Worm (Caenorhabditis elegans): Measurements from ENCODE around the gene ncx-7.

DNA sequence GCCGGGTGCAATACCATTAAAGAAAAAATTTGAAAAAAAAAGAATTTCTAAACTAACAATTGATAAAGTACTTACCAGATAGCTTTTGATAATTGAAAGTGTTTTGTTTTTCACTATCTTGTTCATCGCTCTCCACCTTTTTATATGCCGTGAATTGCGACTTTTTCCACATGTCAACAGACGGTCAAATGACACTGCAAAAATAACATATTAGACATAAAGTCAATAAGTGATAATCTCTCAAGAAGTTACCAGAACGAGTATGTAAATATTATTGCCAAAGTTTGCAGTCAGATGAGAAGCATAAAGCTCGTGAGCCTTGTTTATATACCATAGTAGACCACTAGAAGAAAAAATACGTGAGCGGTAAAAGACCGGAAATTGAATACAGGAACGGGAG is 15.8 kb upstream of the ncx-7 start, which contains the start of gene dao-6:
- no peak for TF ChIP-seq F49E8.2 (tag; optimal IDR thresholded peaks at IDR 0.05; ENCODE audit: insufficient read depth)
- TF ChIP-seq sea-2 (GFP tag; IDR thresholded peaks at IDR 0.05), result no peak
- no peak for TF ChIP-seq snpc-4 (GFP tag; optimal IDR thresholded peaks at IDR 0.05)
- TF ChIP-seq snpc-4 (tag; optimal IDR thresholded peaks at IDR 0.05), result no peak
- TF ChIP-seq hrde-1 (tag; optimal IDR thresholded peaks at IDR 0.05; ENCODE audit: borderline replicate concordance), result no peak
- no peak for TF ChIP-seq efl-1 (GFP tag; optimal IDR thresholded peaks at IDR 0.05)
- no peak for TF ChIP-seq aptf-2 (GFP tag; conservative IDR thresholded peaks at IDR 0.05)
- TF ChIP-seq hsf-1 (GFP tag; IDR thresholded peaks at IDR 0.05), result no peak
- no peak for TF ChIP-seq ceh-40 (GFP tag; IDR thresholded peaks at IDR 0.05)
- TF ChIP-seq mel-28 (tag; optimal IDR thresholded peaks at IDR 0.05; ENCODE audit: borderline replicate concordance), result no peak
- no peak for TF ChIP-seq unc-62 (GFP tag; optimal IDR thresholded peaks at IDR 0.05)
- TF ChIP-seq pha-4 (tag; optimal IDR thresholded peaks at IDR 0.05), result no peak
- TF ChIP-seq F39B2.1 (GFP tag; IDR thresholded peaks at IDR 0.05), result no peak

Measured in whole organism, young adult.